Worm (Caenorhabditis elegans): ENCODE data around the gene T27F7.12.

- TF ChIP-seq B0310.2 (tag; optimal IDR thresholded peaks at IDR 0.05), result no peak
- TF ChIP-seq hmbx-1 (tag; optimal IDR thresholded peaks at IDR 0.05), result no peak
- TF ChIP-seq scrt-1 (GFP tag; IDR thresholded peaks at IDR 0.05), result no peak
- no peak for TF ChIP-seq pes-1 (GFP tag; IDR thresholded peaks at IDR 0.05)
- no peak for TF ChIP-seq flt-1 (GFP tag; IDR thresholded peaks at IDR 0.05)
These were observed 40.4 kb upstream of the T27F7.12 start, which contains the start of the genes try-1 and zyg-12 for ce11 chrII:4949380-4949950.

Data from whole organism, early embryonic.